Worm (Caenorhabditis elegans) whole organism, young adult: Measurements from ENCODE around the gene srx-73.

Experiments used
- C06A6.2 ChIP-seq: fragments of 200-800 bp; sonication (Bioruptor generic); conservative IDR thresholded peaks from 2 replicates; pipeline ENCODE4 v1.3.6; 2022; ENCODE audit warnings: missing genetic modification characterization, missing compliant biosample characterization
- D2030.7 ChIP-seq: fragments of 200-800 bp; sonication (Bioruptor generic); IDR thresholded peaks from 2 replicates; pipeline ENCODE4 v1.3.6; 2022; ENCODE audit warnings: missing genetic modification reagents, missing genetic modification characterization, missing compliant biosample characterization
- F23B12.7 ChIP-seq: sonication (generic microtip); optimal IDR thresholded peaks from 2 replicates; lab custom pipeline; 2017; ENCODE audit warnings: missing genetic modification characterization, mild to moderate bottlenecking, missing compliant biosample characterization, antibody characterized with exemption, moderate library complexity; ENCODE audit not compliant: insufficient read depth
- F49E8.2 ChIP-seq: sonication (generic microtip); optimal IDR thresholded peaks from 3 replicates; lab custom pipeline; 2017; ENCODE audit warnings: missing genetic modification characterization, mild to moderate bottlenecking, missing compliant biosample characterization, antibody characterized with exemption, moderate library complexity; ENCODE audit not compliant: insufficient read depth
- F52B5.7 ChIP-seq: sonication (generic microtip); optimal IDR thresholded peaks from 2 replicates; lab custom pipeline; 2016; ENCODE audit warnings: mild to moderate bottlenecking, missing genetic modification characterization, missing compliant biosample characterization
- F55B11.4 ChIP-seq: sonication (generic microtip); optimal IDR thresholded peaks from 2 replicates; lab custom pipeline; 2016; ENCODE audit warnings: missing compliant biosample characterization, missing genetic modification characterization, borderline replicate concordance; ENCODE audit not compliant: insufficient read depth
- F57A8.1 ChIP-seq: fragments of 200-800 bp; sonication (Bioruptor generic); optimal IDR thresholded peaks from 2 replicates; lab custom pipeline; 2018; ENCODE audit warnings: mild to moderate bottlenecking, missing genetic modification characterization, moderate library complexity, missing compliant biosample characterization
- F57C9.4 ChIP-seq: sonication (generic microtip); optimal IDR thresholded peaks from 2 replicates; lab custom pipeline; 2017; ENCODE audit warnings: mild to moderate bottlenecking, missing genetic modification characterization, missing compliant biosample characterization
- K11D2.4 ChIP-seq: fragments of 200-800 bp; sonication (Bioruptor generic); IDR thresholded peaks from 2 replicates; pipeline ENCODE4 v1.3.6; 2022; ENCODE audit warnings: missing genetic modification reagents, missing genetic modification characterization, missing compliant biosample characterization
- K12H6.12 ChIP-seq: fragments of 200-800 bp; sonication (Bioruptor generic); optimal IDR thresholded peaks from 2 replicates; lab custom pipeline; 2018; ENCODE audit warnings: mild to moderate bottlenecking, missing genetic modification characterization, missing compliant biosample characterization
- Y53F4B.3 ChIP-seq: fragments of 200-800 bp; sonication (Bioruptor generic); IDR thresholded peaks from 2 replicates; pipeline ENCODE4 v1.3.6; 2022; ENCODE audit warnings: missing genetic modification reagents, missing genetic modification characterization, missing compliant biosample characterization
- Y53G8AR.9 ChIP-seq: fragments of 200-800 bp; sonication (Bioruptor generic); conservative IDR thresholded peaks from 2 replicates; pipeline ENCODE4 v1.3.6; 2022; ENCODE audit warnings: missing genetic modification reagents, missing genetic modification characterization, missing compliant biosample characterization
- Y67H2A.10 ChIP-seq: fragments of 200-800 bp; sonication (Bioruptor generic); conservative IDR thresholded peaks from 2 replicates; pipeline ENCODE4 v1.3.6; 2022; ENCODE audit warnings: missing genetic modification reagents, missing genetic modification characterization, missing compliant biosample characterization
- akir-1 ChIP-seq: fragments of 200-800 bp; sonication (Bioruptor generic); optimal IDR thresholded peaks from 2 replicates; lab custom pipeline; 2018; ENCODE audit warnings: mild to moderate bottlenecking, missing genetic modification characterization, moderate library complexity, missing compliant biosample characterization
- athp-1 ChIP-seq: sonication (generic microtip); optimal IDR thresholded peaks from 2 replicates; lab custom pipeline; 2017; ENCODE audit warnings: mild to moderate bottlenecking, missing genetic modification characterization, missing compliant biosample characterization
- attf-6 ChIP-seq: fragments of 200-800 bp; sonication (Bioruptor generic); IDR thresholded peaks from 2 replicates; pipeline ENCODE4 v1.3.6; 2022; ENCODE audit warnings: missing genetic modification reagents, missing genetic modification characterization, missing compliant biosample characterization
- cebp-1 ChIP-seq, 2 experiments: fragments of 200-800 bp in 1 of 2; sonication (Bioruptor generic) in 1 of 2; sonication (generic microtip) in 1 of 2; IDR thresholded peaks in 1 of 2; optimal IDR thresholded peaks in 1 of 2; 2 replicates each; pipeline versions ENCODE4 v1.3.6 to Lab custom; 2017 to 2022; ENCODE audit warnings: missing compliant biosample characterization in 2 of 2, missing genetic modification characterization in 2 of 2, mild to moderate bottlenecking in 1 of 2, missing genetic modification reagents in 1 of 2, moderate library complexity in 1 of 2
- chd-7 ChIP-seq: sonication (generic microtip); optimal IDR thresholded peaks from 2 replicates; lab custom pipeline; 2016; ENCODE audit warnings: mild to moderate bottlenecking, missing genetic modification characterization, moderate library complexity, missing compliant biosample characterization
- dpl-1 ChIP-seq: fragments of 150-350 bp; optimal IDR thresholded peaks from 2 replicates; lab custom pipeline; 2014; ENCODE audit warnings: missing biosample characterization, missing genetic modification reagents, missing genetic modification characterization
- egl-18 ChIP-seq: fragments of 200-800 bp; sonication (Bioruptor generic); IDR thresholded peaks from 2 replicates; pipeline ENCODE4 v1.3.6; 2022; ENCODE audit warnings: missing genetic modification reagents, missing genetic modification characterization, missing compliant biosample characterization
- egrh-3 ChIP-seq: fragments of 200-800 bp; sonication (Bioruptor generic); IDR thresholded peaks from 2 replicates; pipeline ENCODE4 v1.3.6; 2022; ENCODE audit warnings: missing genetic modification reagents, missing genetic modification characterization, missing compliant biosample characterization
- ets-4 ChIP-seq: fragments of 200-800 bp; sonication (Bioruptor generic); optimal IDR thresholded peaks from 2 replicates; lab custom pipeline; 2018; ENCODE audit warnings: mild to moderate bottlenecking, missing genetic modification characterization, missing compliant biosample characterization
- fkh-3 ChIP-seq: sonication (generic microtip); optimal IDR thresholded peaks from 2 replicates; lab custom pipeline; 2016; ENCODE audit warnings: mild to moderate bottlenecking, missing genetic modification characterization, missing compliant biosample characterization
- hmg-20 ChIP-seq: fragments of 200-800 bp; sonication (Bioruptor generic); IDR thresholded peaks from 2 replicates; pipeline ENCODE4 v1.3.6; 2022; ENCODE audit warnings: missing genetic modification reagents, missing genetic modification characterization, missing compliant biosample characterization
- hsf-1 ChIP-seq: fragments of 200-800 bp; sonication (Bioruptor generic); IDR thresholded peaks from 2 replicates; pipeline ENCODE4 v1.3.6; 2022; ENCODE audit warnings: missing genetic modification reagents, missing genetic modification characterization, missing compliant biosample characterization
- let-607 ChIP-seq, 2 experiments: fragments of 200-800 bp in 1 of 2; sonication (Bioruptor generic) in 1 of 2; sonication (generic microtip) in 1 of 2; optimal IDR thresholded peaks; 2 replicates each; lab custom pipeline; 2016 to 2018; ENCODE audit warnings: mild to moderate bottlenecking in 2 of 2, missing compliant biosample characterization in 2 of 2, missing genetic modification characterization in 2 of 2, moderate library complexity in 2 of 2, missing genotype in 1 of 2
- lin-26 ChIP-seq: fragments of 200-800 bp; sonication (Bioruptor generic); IDR thresholded peaks from 2 replicates; pipeline ENCODE4 v1.3.6; 2022; ENCODE audit warnings: missing genetic modification reagents, missing genetic modification characterization, missing compliant biosample characterization
- lsl-1 ChIP-seq: fragments of 200-800 bp; sonication (Bioruptor generic); optimal IDR thresholded peaks from 2 replicates; lab custom pipeline; 2018; ENCODE audit warnings: mild to moderate bottlenecking, missing genetic modification characterization, moderate library complexity, missing compliant biosample characterization
- lsy-27 ChIP-seq: sonication (generic microtip); optimal IDR thresholded peaks from 2 replicates; lab custom pipeline; 2017; ENCODE audit warnings: missing genetic modification characterization, mild to moderate bottlenecking, missing compliant biosample characterization, antibody characterized with exemption, missing genotype, borderline replicate concordance; ENCODE audit not compliant: insufficient read depth
- madf-6 ChIP-seq: fragments of 200-800 bp; sonication (Bioruptor generic); IDR thresholded peaks from 2 replicates; pipeline ENCODE4 v1.3.6; 2022; ENCODE audit warnings: missing genetic modification reagents, missing genetic modification characterization, missing compliant biosample characterization
- mel-28 ChIP-seq: sonication (generic microtip); optimal IDR thresholded peaks from 2 replicates; lab custom pipeline; 2016; ENCODE audit warnings: borderline replicate concordance, mild to moderate bottlenecking, missing genetic modification characterization, missing compliant biosample characterization
- mes-4 ChIP-seq: sonication (generic microtip); optimal IDR thresholded peaks from 2 replicates; lab custom pipeline; 2016; ENCODE audit warnings: missing genotype, missing genetic modification characterization, missing compliant biosample characterization
- nfya-2 ChIP-seq: fragments of 200-800 bp; sonication (Bioruptor generic); IDR thresholded peaks from 2 replicates; pipeline ENCODE4 v1.3.6; 2022; ENCODE audit warnings: missing genetic modification reagents, missing genetic modification characterization, missing compliant biosample characterization
- nhr-90 ChIP-seq: sonication (generic microtip); optimal IDR thresholded peaks from 2 replicates; lab custom pipeline; 2016; ENCODE audit warnings: missing genotype, mild to moderate bottlenecking, missing genetic modification characterization, missing compliant biosample characterization
- pha-4 ChIP-seq: fragments of 150-350 bp; sonication (generic microtip); optimal IDR thresholded peaks from 2 replicates; lab custom pipeline; 2014; ENCODE audit warnings: missing biosample characterization, missing genetic modification reagents, missing genetic modification characterization
- sdz-38 ChIP-seq: sonication (generic microtip); optimal IDR thresholded peaks from 2 replicates; lab custom pipeline; 2016; ENCODE audit warnings: missing genotype, missing genetic modification characterization, missing compliant biosample characterization
- sea-2 ChIP-seq: fragments of 200-800 bp; sonication (Bioruptor generic); IDR thresholded peaks from 2 replicates; pipeline ENCODE4 v1.3.6; 2022; ENCODE audit warnings: missing genetic modification characterization, missing compliant biosample characterization
- snpc-1.1 ChIP-seq: sonication (generic microtip); optimal IDR thresholded peaks from 2 replicates; lab custom pipeline; 2017; ENCODE audit warnings: missing genetic modification characterization, mild to moderate bottlenecking, missing compliant biosample characterization, antibody characterized with exemption, moderate library complexity, missing genotype, missing genetic modification reagents; ENCODE audit not compliant: insufficient read depth
- snpc-3.4 ChIP-seq: sonication (generic microtip); optimal IDR thresholded peaks from 2 replicates; lab custom pipeline; 2017; ENCODE audit warnings: missing genetic modification characterization, mild to moderate bottlenecking, missing compliant biosample characterization, antibody characterized with exemption, moderate library complexity, missing genotype, missing genetic modification reagents
- xnd-1 ChIP-seq: sonication (generic microtip); optimal IDR thresholded peaks from 2 replicates; lab custom pipeline; 2016; ENCODE audit warnings: missing genotype, missing genetic modification reagents, missing genetic modification characterization, missing compliant biosample characterization
- zfh-2 ChIP-seq: fragments of 200-800 bp; sonication (Bioruptor generic); conservative IDR thresholded peaks from 2 replicates; pipeline ENCODE4 v1.3.6; 2022; ENCODE audit warnings: missing genetic modification reagents, missing genetic modification characterization, missing compliant biosample characterization
- ztf-26 ChIP-seq: sonication (generic microtip); optimal IDR thresholded peaks from 2 replicates; lab custom pipeline; 2017; ENCODE audit warnings: missing genetic modification characterization, missing compliant biosample characterization
- ztf-28 ChIP-seq: fragments of 200-800 bp; sonication (Bioruptor generic); IDR thresholded peaks from 2 replicates; pipeline ENCODE4 v1.3.6; 2022; ENCODE audit warnings: missing genetic modification reagents, missing genetic modification characterization, missing compliant biosample characterization
- ztf-3 ChIP-seq: fragments of 200-800 bp; sonication (Bioruptor generic); optimal IDR thresholded peaks from 2 replicates; lab custom pipeline; 2018; ENCODE audit warnings: mild to moderate bottlenecking, missing genetic modification characterization, missing compliant biosample characterization
- ztf-6 ChIP-seq: fragments of 200-800 bp; sonication (Bioruptor generic); IDR thresholded peaks from 2 replicates; pipeline ENCODE4 v1.3.6; 2022; ENCODE audit warnings: missing genetic modification reagents, missing genetic modification characterization, missing compliant biosample characterization

srx-73 gene

DNA sequence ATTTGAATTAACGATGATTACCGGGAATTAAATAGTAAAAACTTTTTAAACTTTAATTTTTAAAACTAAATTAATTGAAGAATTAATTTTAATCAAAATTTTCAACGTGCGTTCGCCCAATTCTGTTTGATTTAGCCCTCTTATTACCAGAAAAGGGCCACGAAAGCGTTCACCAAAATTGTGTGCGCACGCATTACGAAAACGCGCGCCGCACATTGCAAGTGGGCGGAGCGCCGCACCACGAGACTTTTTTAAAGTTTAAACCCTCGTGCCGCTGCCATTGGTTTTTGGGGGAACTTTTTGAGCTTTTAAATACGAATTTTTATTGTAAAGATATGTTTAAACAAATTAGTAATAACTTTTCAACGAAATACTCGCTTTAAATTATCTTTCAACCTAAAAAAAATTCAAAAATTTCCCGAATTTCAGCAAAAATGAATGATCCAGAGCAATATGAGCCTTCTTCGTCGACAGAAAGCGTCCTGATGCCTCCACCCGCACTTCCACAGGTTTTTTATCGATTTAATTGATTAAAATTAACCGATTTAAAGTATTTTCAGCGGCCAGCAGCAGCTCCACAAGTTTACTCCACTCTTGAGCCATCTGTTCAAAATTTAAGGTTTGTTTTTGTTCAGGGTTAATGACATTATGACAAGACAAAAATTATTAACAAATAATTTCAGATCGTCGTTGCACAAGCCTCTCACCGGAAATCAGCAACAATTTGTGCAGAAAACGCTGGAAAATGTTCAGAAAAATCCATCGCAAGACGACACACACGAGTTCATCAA is 21.3 kb upstream of the srx-73 start, which contains the start of gene taf-10 (continued):
- TF ChIP-seq akir-1 (GFP tag; lab: Kevin White, UChicago) (no peak), K12H6.12 (tag; lab: Kevin White, UChicago) (no peak), lsl-1 (GFP tag; lab: Kevin White, UChicago) (no peak), F52B5.7 (tag; lab: Kevin White, UChicago) (no peak), dpl-1 (GFP tag; lab: Kevin White, UChicago) (no peak), ets-4 (no peak), Y53F4B.3 (GFP tag; lab: Robert Waterston, UW) (no peak), cebp-1 (GFP tag; IDR thresholded peaks at IDR 0.05; lab: Robert Waterston, UW) (no peak), cebp-1 (tag; optimal IDR thresholded peaks at IDR 0.05; lab: Kevin White, UChicago) (no peak), mes-4 (no peak), xnd-1 (tag; lab: Kevin White, UChicago) (no peak), lsy-27 (tag; lab: Kevin White, UChicago) (no peak), fkh-3 (tag; lab: Kevin White, UChicago) (no peak), chd-7 (tag; lab: Kevin White, UChicago) (no peak), F57A8.1 (GFP tag; lab: Kevin White, UChicago) (no peak), nhr-90 (tag; lab: Kevin White, UChicago) (no peak), D2030.7 (GFP tag; lab: Robert Waterston, UW) (no peak), snpc-1.1 (no peak), hmg-20 (GFP tag; lab: Robert Waterston, UW) (no peak), hsf-1 (GFP tag; lab: Robert Waterston, UW) (no peak), sdz-38 (tag; lab: Kevin White, UChicago) (no peak), pha-4 (no peak), ztf-26 (tag; lab: Kevin White, UChicago) (no peak), snpc-3.4 (tag; lab: Kevin White, UChicago) (no peak), attf-6 (GFP tag; lab: Robert Waterston, UW) (no peak), athp-1 (no peak), F23B12.7 (tag; lab: Kevin White, UChicago) (peak; percentile 7), let-607 (tag; optimal IDR thresholded peaks at IDR 0.05; lab: Kevin White, UChicago) (no peak), sea-2 (GFP tag; lab: Robert Waterston, UW) (no peak), C06A6.2 (GFP tag; lab: Robert Waterston, UW) (peak; percentile 52; the same call in 1 of the 2 replicates), K11D2.4 (no peak), F57C9.4 (no peak), ztf-28 (no peak), Y53G8AR.9 (GFP tag; lab: Robert Waterston, UW) (no peak), nfya-2 (GFP tag; lab: Robert Waterston, UW) (no peak), mel-28 (tag; lab: Kevin White, UChicago) (no peak), F49E8.2 (tag; lab: Kevin White, UChicago) (no peak), madf-6 (GFP tag; lab: Robert Waterston, UW) (peak; percentile 17; the same call in 1 of the 2 replicates), ztf-6 (GFP tag; lab: Robert Waterston, UW) (no peak), ztf-3 (GFP tag; lab: Kevin White, UChicago) (no peak), F55B11.4 (tag; lab: Kevin White, UChicago) (no peak), Y67H2A.10 (GFP tag; lab: Robert Waterston, UW) (no peak), egl-18 (GFP tag; lab: Robert Waterston, UW) (no peak), lin-26 (no peak), zfh-2 (GFP tag; lab: Robert Waterston, UW) (no peak), egrh-3 (GFP tag; lab: Robert Waterston, UW) (no peak)
